Fruit fly (Drosophila melanogaster): ENCODE measurements around the gene CG31678.
A peak's percentile ranks its signal among the peaks of the same experiment; 100 is the strongest.

Gene CG31678

DNA sequence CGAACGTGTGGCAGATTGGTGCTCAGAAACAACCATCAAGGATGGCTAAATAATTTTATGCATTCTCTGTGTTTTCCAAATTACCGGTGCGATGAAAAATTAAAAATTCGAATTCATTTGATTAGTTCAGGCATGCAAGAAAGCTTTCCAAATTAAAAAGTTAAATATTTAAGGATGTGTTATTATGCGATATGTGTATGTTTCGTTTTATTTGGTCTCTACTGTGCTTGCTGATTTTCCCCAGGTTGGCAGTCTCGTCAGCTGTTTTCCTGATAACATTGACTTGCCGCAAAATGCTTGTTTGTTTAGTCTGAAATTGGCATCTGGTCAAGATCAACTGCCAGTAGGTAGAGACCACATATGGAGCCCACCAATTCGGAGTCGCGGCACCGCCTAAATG lies 25.9 kb downstream of the CG31678 start, which contains the start of gene CG2611 (continued):
- TF ChIP-seq jigr1 (GFP tag; IDR thresholded peaks at IDR 0.05) (no peak), repo (GFP tag; optimal IDR thresholded peaks at IDR 0.05) (no peak), CG17568 (GFP tag; optimal IDR thresholded peaks at IDR 0.05) (no peak), gce (GFP tag; IDR thresholded peaks at IDR 0.05) (no peak), Mrtf (GFP tag; IDR thresholded peaks at IDR 0.05) (no peak), CG18476 (GFP tag; optimal IDR thresholded peaks at IDR 0.05) (peak; percentile 44), org-1 (GFP tag; optimal IDR thresholded peaks at IDR 0.05) (no peak), cwo (GFP tag; optimal IDR thresholded peaks at IDR 0.05) (peak; percentile 16), maf-S (GFP tag; optimal IDR thresholded peaks at IDR 0.05) (peak; percentile 22), CG13123 (GFP tag; optimal IDR thresholded peaks at IDR 0.05) (peak; percentile 28), Aef1 (GFP tag; IDR thresholded peaks at IDR 0.05) (no peak), CG12219 (GFP tag; optimal IDR thresholded peaks at IDR 0.05) (no peak), Vsx1 (GFP tag; optimal IDR thresholded peaks at IDR 0.05) (no peak), gsb-n (tag; optimal IDR thresholded peaks at IDR 0.05) (no peak), CG31224 (GFP tag; IDR thresholded peaks at IDR 0.05) (no peak), Jarid2 (GFP tag; optimal IDR thresholded peaks at IDR 0.05) (no peak), cas (GFP tag; IDR thresholded peaks at IDR 0.05) (no peak), CG18764 (GFP tag; optimal IDR thresholded peaks at IDR 0.05) (peak; percentile 1), CrebB (tag; optimal IDR thresholded peaks at IDR 0.05) (peak; percentile 9), sima (GFP tag; optimal IDR thresholded peaks at IDR 0.05) (no peak), CG3995 (GFP tag; optimal IDR thresholded peaks at IDR 0.05) (no peak), CG2129 (GFP tag; IDR thresholded peaks at IDR 0.05; ENCODE audit: partially characterized antibody) (no peak), corto (GFP tag; optimal IDR thresholded peaks at IDR 0.05) (no peak), CG4424 (GFP tag; optimal IDR thresholded peaks at IDR 0.05) (peak; percentile 48), tll (GFP tag; optimal IDR thresholded peaks at IDR 0.05) (peak in 1 of 2 experiments; percentile 87), CG18011 (GFP tag; optimal IDR thresholded peaks at IDR 0.05) (peak; percentile 16), ems (GFP tag; optimal IDR thresholded peaks at IDR 0.05) (peak; percentile 5), CG6254 (GFP tag; optimal IDR thresholded peaks at IDR 0.05) (no peak), CG30020 (tag; optimal IDR thresholded peaks at IDR 0.05) (no peak), vvl (GFP tag; IDR thresholded peaks at IDR 0.05) (peak; percentile 56; the same call in 1 of the 2 replicates), CG1603 (tag; optimal IDR thresholded peaks at IDR 0.05) (peak; percentile 66), CG14441 (GFP tag; IDR thresholded peaks at IDR 0.05) (peak; percentile 67), CG9817 (tag; optimal IDR thresholded peaks at IDR 0.05) (peak; percentile 34), CG9215 (GFP tag; IDR thresholded peaks at IDR 0.05) (no peak; the same call in 1 of the 2 replicates), CG30431 (GFP tag; optimal IDR thresholded peaks at IDR 0.05) (no peak), CG10321 (GFP tag; IDR thresholded peaks at IDR 0.05) (no peak), ERR (GFP tag; optimal IDR thresholded peaks at IDR 0.05) (peak; percentile 7), Camta (GFP tag; optimal IDR thresholded peaks at IDR 0.05) (peak; percentile 31), Mes4 (GFP tag; optimal IDR thresholded peaks at IDR 0.05) (peak; percentile 52), CG13775 (GFP tag; optimal IDR thresholded peaks at IDR 0.05) (peak; percentile 37), CG6813 (GFP tag; optimal IDR thresholded peaks at IDR 0.05) (no peak), CG13424 (tag; optimal IDR thresholded peaks at IDR 0.05) (peak; percentile 44), gem (tag; optimal IDR thresholded peaks at IDR 0.05) (no peak), Dref (GFP tag; IDR thresholded peaks at IDR 0.05) (no peak), NC2α (GFP tag; optimal IDR thresholded peaks at IDR 0.05) (no peak), Six4 (GFP tag; optimal IDR thresholded peaks at IDR 0.05) (peak; percentile 28), jing (GFP tag; optimal IDR thresholded peaks at IDR 0.05) (no peak), Dek (tag; optimal IDR thresholded peaks at IDR 0.05) (no peak), dan (GFP tag; IDR thresholded peaks at IDR 0.05) (no peak), Adf1 (GFP tag; IDR thresholded peaks at IDR 0.05) (no peak; the same call in 1 of the 2 replicates), Sry-β (GFP tag; optimal IDR thresholded peaks at IDR 0.05) (no peak)

Data from whole organism, embryonic.